Worm (Caenorhabditis elegans) whole organism, L4 larva: ENCODE results near the gene W02B12.1.

Experiments used
- F10B5.3 ChIP-seq: sonication (generic microtip); optimal IDR thresholded peaks from 2 replicates; lab custom pipeline; 2016; ENCODE audit warnings: mild to moderate bottlenecking, missing genetic modification characterization, missing compliant biosample characterization
- F37D6.2 ChIP-seq: sonication (generic microtip); optimal IDR thresholded peaks from 2 replicates; lab custom pipeline; 2016; ENCODE audit warnings: mild to moderate bottlenecking, missing genetic modification characterization, missing compliant biosample characterization
- F49E8.2 ChIP-seq: sonication (generic microtip); optimal IDR thresholded peaks from 2 replicates; lab custom pipeline; 2016; ENCODE audit warnings: missing compliant biosample characterization, mild to moderate bottlenecking, missing genetic modification characterization, borderline replicate concordance
- Y48G9A.11 ChIP-seq: fragments of 200-800 bp; sonication (Bioruptor generic); IDR thresholded peaks from 2 replicates; pipeline ENCODE4 v1.3.6; 2022; ENCODE audit warnings: missing genetic modification reagents, missing genetic modification characterization, missing compliant biosample characterization
- ZK546.5 ChIP-seq, 2 experiments: sonication (generic microtip); optimal IDR thresholded peaks; 2 replicates each; lab custom pipeline; 2017; ENCODE audit warnings: missing biosample characterization in 2 of 2, missing genetic modification characterization in 2 of 2
- aha-1 ChIP-seq: fragments of 150-350 bp; peaks from one replicate; lab custom pipeline; 2014; ENCODE audit warnings: missing biosample characterization, missing genetic modification characterization
- ama-1 ChIP-seq: fragments of 150-350 bp; optimal IDR thresholded peaks from 2 replicates; lab custom pipeline; 2014; ENCODE audit warnings: inconsistent platforms, mixed read lengths
- arid-1 ChIP-seq: fragments of 200-800 bp; sonication (Bioruptor generic); conservative IDR thresholded peaks from 2 replicates; pipeline ENCODE4 v1.3.6; 2022; ENCODE audit warnings: missing genetic modification reagents, missing genetic modification characterization, missing compliant biosample characterization
- ctbp-1 ChIP-seq: fragments of 200-800 bp; sonication (Bioruptor generic); IDR thresholded peaks from 2 replicates; pipeline ENCODE4 v1.3.6; 2022; ENCODE audit warnings: missing genetic modification reagents, missing genetic modification characterization, missing compliant biosample characterization
- daf-8 ChIP-seq: fragments of 200-800 bp; sonication (Bioruptor generic); IDR thresholded peaks from 2 replicates; pipeline ENCODE4 v1.3.6; 2022; ENCODE audit warnings: missing genetic modification characterization, missing compliant biosample characterization
- dmd-6 ChIP-seq: fragments of 200-800 bp; sonication (Bioruptor generic); IDR thresholded peaks from 2 replicates; pipeline ENCODE4 v1.3.6; 2022; ENCODE audit warnings: missing genetic modification reagents, missing genetic modification characterization, missing compliant biosample characterization
- dmd-8 ChIP-seq: fragments of 200-800 bp; sonication (Bioruptor generic); IDR thresholded peaks from 2 replicates; pipeline ENCODE4 v1.3.6; 2022; ENCODE audit warnings: missing genetic modification characterization, missing compliant biosample characterization
- dmd-9 ChIP-seq: fragments of 200-800 bp; sonication (Bioruptor generic); IDR thresholded peaks from 2 replicates; pipeline ENCODE4 v1.3.6; 2022; ENCODE audit warnings: missing genetic modification reagents, missing genetic modification characterization, missing compliant biosample characterization
- dve-1 ChIP-seq: sonication (generic microtip); optimal IDR thresholded peaks from 2 replicates; lab custom pipeline; 2017; ENCODE audit warnings: antibody characterized with exemption, mild to moderate bottlenecking, missing genetic modification characterization, missing compliant biosample characterization; ENCODE audit not compliant: insufficient read depth
- gei-8 ChIP-seq: fragments of 200-800 bp; sonication (Bioruptor generic); optimal IDR thresholded peaks from 2 replicates; lab custom pipeline; 2018; ENCODE audit warnings: mild to moderate bottlenecking, missing genetic modification characterization, missing compliant biosample characterization
- hif-1 ChIP-seq, 2 experiments: sonication (generic microtip); optimal IDR thresholded peaks; 2 replicates each; lab custom pipeline; 2016 to 2017; ENCODE audit warnings: missing compliant biosample characterization in 2 of 2, missing genetic modification characterization in 2 of 2, missing genetic modification reagents in 2 of 2, missing genotype in 2 of 2, mild to moderate bottlenecking in 1 of 2
- hlh-11 ChIP-seq: fragments of 200-800 bp; sonication (Bioruptor generic); optimal IDR thresholded peaks from 2 replicates; lab custom pipeline; 2018; ENCODE audit warnings: mild to moderate bottlenecking, missing genetic modification characterization, missing compliant biosample characterization
- jun-1 ChIP-seq: fragments of 150-350 bp; optimal IDR thresholded peaks from 2 replicates; lab custom pipeline; 2014; ENCODE audit warnings: missing biosample characterization, missing genetic modification reagents, missing genetic modification characterization
- lim-7 ChIP-seq: fragments of 200-800 bp; sonication (Bioruptor generic); IDR thresholded peaks from 2 replicates; pipeline ENCODE4 v1.3.6; 2022; ENCODE audit warnings: missing genetic modification characterization, missing compliant biosample characterization
- lin-1 ChIP-seq: fragments of 200-800 bp; sonication (Bioruptor generic); IDR thresholded peaks from 2 replicates; pipeline ENCODE4 v1.3.6; 2022; ENCODE audit warnings: missing genetic modification reagents, missing genetic modification characterization, missing compliant biosample characterization
- lin-38 ChIP-seq: fragments of 200-800 bp; sonication (Bioruptor generic); IDR thresholded peaks from 2 replicates; pipeline ENCODE4 v1.3.6; 2022; ENCODE audit warnings: missing genetic modification reagents, missing genetic modification characterization, missing compliant biosample characterization
- lin-39 ChIP-seq: fragments of 150-350 bp; optimal IDR thresholded peaks from 2 replicates; lab custom pipeline; 2014; ENCODE audit warnings: missing biosample characterization, missing genetic modification reagents, missing genetic modification characterization
- lsy-2 ChIP-seq, 2 experiments: fragments of 150-350 bp in 1 of 2; sonication (generic microtip) in 1 of 2; optimal IDR thresholded peaks; 2 replicates each; lab custom pipeline; 2014 to 2017; ENCODE audit warnings: missing biosample characterization in 2 of 2, missing genetic modification characterization in 2 of 2
- mdl-1 ChIP-seq, 2 experiments: fragments of 150-350 bp in 1 of 2; sonication (generic microtip) in 1 of 2; optimal IDR thresholded peaks; 2 replicates each; lab custom pipeline; 2014 to 2017; ENCODE audit warnings: missing biosample characterization in 2 of 2, missing genetic modification characterization in 2 of 2
- mep-1 ChIP-seq: fragments of 150-350 bp; sonication (generic microtip); optimal IDR thresholded peaks from 3 replicates; lab custom pipeline; 2014; ENCODE audit warnings: missing biosample characterization, missing genetic modification characterization
- mes-2 ChIP-seq: sonication (generic microtip); optimal IDR thresholded peaks from 2 replicates; lab custom pipeline; 2016; ENCODE audit warnings: missing genotype, mild to moderate bottlenecking, missing genetic modification characterization, missing compliant biosample characterization; ENCODE audit not compliant: poor library complexity, severe bottlenecking
- mxl-3 ChIP-seq: fragments of 200-800 bp; sonication (Bioruptor generic); optimal IDR thresholded peaks from 2 replicates; lab custom pipeline; 2018; ENCODE audit warnings: mild to moderate bottlenecking, missing genetic modification characterization, missing compliant biosample characterization
- nhr-102 ChIP-seq: sonication (generic microtip); optimal IDR thresholded peaks from 2 replicates; lab custom pipeline; 2016; ENCODE audit warnings: mild to moderate bottlenecking, missing genetic modification characterization, moderate library complexity, missing compliant biosample characterization
- nhr-11 ChIP-seq: fragments of 150-350 bp; optimal IDR thresholded peaks from 2 replicates; lab custom pipeline; 2014; ENCODE audit warnings: missing biosample characterization, missing genetic modification characterization
- nhr-111 ChIP-seq: fragments of 200-800 bp; sonication (Bioruptor generic); optimal IDR thresholded peaks from 2 replicates; lab custom pipeline; 2018; ENCODE audit warnings: mild to moderate bottlenecking, missing genetic modification characterization, missing compliant biosample characterization
- nhr-25 ChIP-seq: sonication (generic microtip); optimal IDR thresholded peaks from 2 replicates; lab custom pipeline; 2017; ENCODE audit warnings: missing genetic modification characterization, mild to moderate bottlenecking, missing compliant biosample characterization, antibody characterized with exemption, moderate library complexity, borderline replicate concordance; ENCODE audit not compliant: insufficient read depth
- nhr-41 ChIP-seq: fragments of 200-800 bp; sonication (Bioruptor generic); IDR thresholded peaks from 2 replicates; pipeline ENCODE4 v1.3.6; 2022; ENCODE audit warnings: missing genetic modification reagents, missing genetic modification characterization, missing compliant biosample characterization
- nhr-42 ChIP-seq: fragments of 200-800 bp; sonication (Bioruptor generic); IDR thresholded peaks from 2 replicates; pipeline ENCODE4 v1.3.6; 2022; ENCODE audit warnings: missing genetic modification characterization, missing compliant biosample characterization
- nhr-6 ChIP-seq: fragments of 150-350 bp; optimal IDR thresholded peaks from 2 replicates; lab custom pipeline; 2014; ENCODE audit warnings: missing biosample characterization, missing genetic modification characterization
- rbr-2 ChIP-seq: sonication (generic microtip); optimal IDR thresholded peaks from 2 replicates; lab custom pipeline; 2016; ENCODE audit warnings: missing genotype, missing genetic modification characterization, missing compliant biosample characterization
- saeg-2 ChIP-seq: fragments of 200-800 bp; sonication (Bioruptor generic); IDR thresholded peaks from 2 replicates; pipeline ENCODE4 v1.3.6; 2022; ENCODE audit warnings: missing genetic modification reagents, missing genetic modification characterization, missing compliant biosample characterization
- set-16 ChIP-seq: fragments of 200-800 bp; sonication (Bioruptor generic); IDR thresholded peaks from 2 replicates; pipeline ENCODE4 v1.3.6; 2022; ENCODE audit warnings: missing genetic modification reagents, missing genetic modification characterization, missing compliant biosample characterization
- snpc-1.2 ChIP-seq: fragments of 200-800 bp; sonication (Bioruptor generic); IDR thresholded peaks from 2 replicates; pipeline ENCODE4 v1.3.6; 2022; ENCODE audit warnings: missing genetic modification reagents, missing genetic modification characterization, missing compliant biosample characterization
- spr-3 ChIP-seq: fragments of 200-800 bp; sonication (Bioruptor generic); optimal IDR thresholded peaks from 2 replicates; lab custom pipeline; 2018; ENCODE audit warnings: mild to moderate bottlenecking, missing genetic modification characterization, missing compliant biosample characterization
- unc-130 ChIP-seq: sonication (generic microtip); optimal IDR thresholded peaks from 2 replicates; lab custom pipeline; 2016; ENCODE audit warnings: missing genetic modification reagents, missing genetic modification characterization, missing compliant biosample characterization
- unc-39 ChIP-seq: sonication (generic microtip); optimal IDR thresholded peaks from 2 replicates; lab custom pipeline; 2017; ENCODE audit warnings: missing biosample characterization, missing genetic modification characterization
- unc-62 ChIP-seq, 3 experiments: fragments of 150-350 bp in 1 of 3; sonication (generic microtip); optimal IDR thresholded peaks in 2 of 3; peaks in 1 of 3; 1 replicate in 1 of 3; 2 replicates in 2 of 3; lab custom pipeline; 2014 to 2017; ENCODE audit warnings: missing biosample characterization in 3 of 3, missing genetic modification characterization in 3 of 3, missing genetic modification reagents in 3 of 3, missing genotype in 1 of 3
- vab-7 ChIP-seq: fragments of 200-800 bp; sonication (Bioruptor generic); IDR thresholded peaks from 2 replicates; pipeline ENCODE4 v1.3.6; 2022; ENCODE audit warnings: missing genetic modification reagents, missing genetic modification characterization, missing compliant biosample characterization
- zfp-2 ChIP-seq: sonication (generic microtip); optimal IDR thresholded peaks from 2 replicates; lab custom pipeline; 2016; ENCODE audit warnings: mild to moderate bottlenecking, missing genetic modification characterization, missing compliant biosample characterization
- ztf-11 ChIP-seq: fragments of 150-350 bp; optimal IDR thresholded peaks from 2 replicates; lab custom pipeline; 2014; ENCODE audit warnings: missing biosample characterization, missing genetic modification characterization

Gene W02B12.1

DNA sequence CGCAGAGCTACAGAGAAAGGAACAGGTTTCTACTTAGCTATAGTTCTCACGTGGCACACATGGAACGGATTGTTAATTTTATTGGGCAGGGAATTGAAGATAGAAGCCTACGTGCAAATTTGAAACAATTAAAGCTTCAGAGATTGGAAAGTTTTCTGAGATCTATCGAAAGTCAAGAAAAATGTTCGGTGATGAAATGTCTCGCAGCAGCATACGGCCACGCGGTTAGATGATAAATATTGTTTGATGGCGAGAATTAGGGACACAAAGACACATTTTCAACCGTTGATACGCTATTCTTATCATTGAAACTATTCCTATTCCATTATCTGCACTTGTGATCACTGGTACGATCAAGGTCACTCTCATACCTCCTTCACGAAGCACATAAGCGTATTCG is 23.7 kb downstream of the W02B12.1 start (continued):
- TF ChIP-seq daf-8 (GFP tag; lab: Robert Waterston, UW) (no peak), vab-7 (GFP tag; lab: Robert Waterston, UW) (no peak), ZK546.5 (tag; optimal IDR thresholded peaks at IDR 0.05; lab: Kevin White, UChicago) (no peak), lsy-2 (tag; optimal IDR thresholded peaks at IDR 0.05; lab: Kevin White, UChicago) (peak in 1 of 2 experiments; percentile 56), rbr-2 (tag; lab: Kevin White, UChicago) (no peak), mdl-1 (tag; optimal IDR thresholded peaks at IDR 0.05; lab: Kevin White, UChicago) (peak; percentile 14 to 83), zfp-2 (tag; lab: Kevin White, UChicago) (no peak), dmd-6 (GFP tag; lab: Robert Waterston, UW) (peak; percentile 85), nhr-11 (tag; lab: Kevin White, UChicago) (no peak), nhr-42 (GFP tag; lab: Robert Waterston, UW) (no peak), spr-3 (no peak), dmd-9 (GFP tag; lab: Robert Waterston, UW) (no peak)

DNA sequence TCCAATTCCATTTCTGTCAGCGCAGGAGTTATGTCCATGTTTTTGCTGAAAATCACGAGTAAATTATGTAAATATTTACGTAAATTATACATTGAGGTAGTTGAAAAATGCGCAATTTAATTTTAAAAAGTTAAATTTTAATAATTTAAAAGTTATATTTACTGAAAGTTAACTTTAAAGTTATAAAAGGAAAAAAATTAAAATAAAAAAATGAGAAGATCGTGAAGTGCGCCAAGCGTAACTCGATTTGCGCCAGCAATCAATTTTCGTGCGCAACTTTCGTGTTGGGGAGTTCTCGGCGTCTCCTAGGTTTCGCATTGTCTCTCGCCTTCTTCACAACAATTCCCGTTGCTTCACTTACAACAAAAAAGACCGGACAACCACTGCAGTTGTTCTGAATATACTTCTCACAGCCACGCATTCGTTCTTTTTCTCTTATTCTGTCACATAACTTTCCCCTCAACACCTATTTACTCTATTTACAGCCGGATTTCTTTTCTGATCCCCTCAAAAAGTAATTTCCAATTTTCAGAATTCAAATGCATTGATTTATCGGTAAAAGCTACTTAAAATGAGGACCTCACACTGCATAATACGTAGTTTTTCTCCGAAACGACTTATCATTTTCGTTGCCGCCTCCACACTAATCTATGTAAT is 24.8 kb downstream of the W02B12.1 start, which contains the start of the genes metl-1 and W02B12.11:
Gene metl-1, minus strand, starts transcription at position 51 of the 657 bp plus-strand sequence.
Gene W02B12.11, plus strand, starts transcription at position 337 of the 657 bp plus-strand sequence.
- TF ChIP-seq dmd-8 (GFP tag; lab: Robert Waterston, UW) (no peak), lsy-2 (tag; optimal IDR thresholded peaks at IDR 0.05; lab: Kevin White, UChicago) (peak; percentile 52 to 90), snpc-1.2 (GFP tag; lab: Robert Waterston, UW) (no peak; the same call in 1 of the 2 replicates), unc-39 (tag; lab: Kevin White, UChicago) (no peak), unc-62 (GFP tag; optimal IDR thresholded peaks at IDR 0.05 in 1 of 2; lab: Kevin White, UChicago) (peak in 1 of 2 experiments; percentile 88), unc-62 (tag; optimal IDR thresholded peaks at IDR 0.05; lab: Kevin White, UChicago) (no peak), hlh-11 (tag; lab: Kevin White, UChicago) (peak; percentile 83), dve-1 (tag; lab: Kevin White, UChicago) (peak; percentile 88), ama-1 (lab: Kevin White, UChicago) (peak; percentile 25), dmd-6 (GFP tag; lab: Robert Waterston, UW) (peak; percentile 74), lin-39 (no peak), unc-130 (peak; percentile 53), gei-8 (no peak), lim-7 (GFP tag; lab: Robert Waterston, UW) (peak; percentile 60; the same call in 1 of the 2 replicates), F37D6.2 (peak; percentile 45), nhr-11 (tag; lab: Kevin White, UChicago) (peak; percentile 7), nhr-102 (peak; percentile 88), mxl-3 (GFP tag; lab: Kevin White, UChicago) (peak; percentile 24), aha-1 (tag; lab: Kevin White, UChicago) (peak; percentile 31), set-16 (peak; percentile 32; the same call in 1 of the 2 replicates), nhr-6 (tag; lab: Kevin White, UChicago) (peak; percentile 68), nhr-111 (GFP tag; lab: Kevin White, UChicago) (no peak), ztf-11 (tag; lab: Kevin White, UChicago) (no peak), mep-1 (tag; lab: Kevin White, UChicago) (peak; percentile 89), nhr-41 (GFP tag; lab: Robert Waterston, UW) (peak; percentile 28; the same call in 1 of the 2 replicates), lin-38 (peak; percentile 88), hif-1 (tag; optimal IDR thresholded peaks at IDR 0.05; lab: Kevin White, UChicago) (peak in 1 of 2 experiments; percentile 68), jun-1 (tag; lab: Kevin White, UChicago) (peak; percentile 65), spr-3 (peak; percentile 71), ctbp-1 (peak; percentile 73), F10B5.3 (peak; percentile 53), saeg-2 (GFP tag; lab: Robert Waterston, UW) (0 out of 2 replicates have a peak, but pooled peaks have one; percentile 66), F49E8.2 (tag; lab: Kevin White, UChicago) (peak; percentile 40), arid-1 (peak; percentile 75), nhr-25 (tag; lab: Kevin White, UChicago) (peak; percentile 65), mes-2 (tag; lab: Kevin White, UChicago) (peak; percentile 93), lin-1 (GFP tag; lab: Robert Waterston, UW) (peak; percentile 66), Y48G9A.11 (GFP tag; lab: Robert Waterston, UW) (peak; percentile 47; the same call in 1 of the 2 replicates)
